Worm (Caenorhabditis elegans) whole organism, L1 larva: ENCODE measurements around the gene Y46G5A.29.

Experiments
- C04F5.9 ChIP-seq: sonication (generic microtip); optimal IDR thresholded peaks from 2 replicates; lab custom pipeline; 2016; ENCODE audit warnings: missing genetic modification characterization, missing compliant biosample characterization
- C34B4.2 ChIP-seq: sonication (generic microtip); optimal IDR thresholded peaks from 2 replicates; lab custom pipeline; 2017; ENCODE audit warnings: mild to moderate bottlenecking, missing genetic modification characterization, missing compliant biosample characterization
- ama-1 ChIP-seq: fragments of 150-350 bp; optimal IDR thresholded peaks from 2 replicates; lab custom pipeline; 2014
- blmp-1 ChIP-seq: fragments of 150-350 bp; optimal IDR thresholded peaks from 2 replicates; lab custom pipeline; 2014; ENCODE audit warnings: missing biosample characterization, missing genetic modification characterization
- ceh-63 ChIP-seq: fragments of 200-800 bp; sonication (Bioruptor generic); optimal IDR thresholded peaks from 2 replicates; lab custom pipeline; 2018; ENCODE audit warnings: mild to moderate bottlenecking, missing genetic modification characterization, missing compliant biosample characterization
- ceh-8 ChIP-seq: fragments of 200-800 bp; sonication (Bioruptor generic); optimal IDR thresholded peaks from 2 replicates; lab custom pipeline; 2018; ENCODE audit warnings: mild to moderate bottlenecking, missing genetic modification characterization, moderate library complexity, missing compliant biosample characterization
- ceh-82 ChIP-seq, 3 experiments: fragments of 150-350 bp in 1 of 3; sonication (generic microtip) in 2 of 3; optimal IDR thresholded peaks; 2 replicates each; lab custom pipeline; 2014 to 2017; ENCODE audit warnings: missing biosample characterization in 3 of 3, missing genetic modification characterization in 3 of 3
- efl-1 ChIP-seq, 4 experiments: fragments of 150-350 bp; optimal IDR thresholded peaks in 3 of 4; peaks in 1 of 4; 1 replicate in 1 of 4; 2 replicates in 3 of 4; lab custom pipeline; 2014; ENCODE audit warnings: missing biosample characterization in 2 of 4, missing genetic modification characterization in 2 of 4, missing genetic modification reagents in 2 of 4
- efl-3 ChIP-seq: fragments of 200-800 bp; sonication (Bioruptor generic); optimal IDR thresholded peaks from 2 replicates; lab custom pipeline; 2018; ENCODE audit warnings: mild to moderate bottlenecking, missing genetic modification characterization, missing compliant biosample characterization
- egl-13 ChIP-seq: sonication (generic microtip); optimal IDR thresholded peaks from 2 replicates; lab custom pipeline; 2016; ENCODE audit warnings: missing genotype, missing genetic modification reagents, missing genetic modification characterization, missing compliant biosample characterization
- elt-2 ChIP-seq: sonication (generic microtip); optimal IDR thresholded peaks from 2 replicates; lab custom pipeline; 2016; ENCODE audit warnings: missing genetic modification characterization, mild to moderate bottlenecking, inconsistent platforms, missing compliant biosample characterization, missing genetic modification reagents
- ets-5 ChIP-seq: fragments of 200-800 bp; sonication (Bioruptor generic); IDR thresholded peaks from 2 replicates; pipeline ENCODE4 v1.3.6; 2022; ENCODE audit warnings: missing genetic modification characterization, missing compliant biosample characterization
- fkh-10 ChIP-seq: sonication (generic microtip); optimal IDR thresholded peaks from 2 replicates; lab custom pipeline; 2017; ENCODE audit warnings: missing biosample characterization, missing genetic modification reagents, missing genetic modification characterization
- fkh-8 ChIP-seq: sonication (generic microtip); optimal IDR thresholded peaks from 2 replicates; lab custom pipeline; 2016; ENCODE audit warnings: mild to moderate bottlenecking, missing genetic modification characterization, missing compliant biosample characterization
- grh-1 ChIP-seq: fragments of 200-800 bp; sonication (Bioruptor generic); IDR thresholded peaks from 2 replicates; pipeline ENCODE4 v1.3.6; 2022; ENCODE audit warnings: missing genetic modification reagents, missing genetic modification characterization, missing compliant biosample characterization
- hlh-4 ChIP-seq: sonication (generic microtip); optimal IDR thresholded peaks from 2 replicates; lab custom pipeline; 2016; ENCODE audit warnings: mild to moderate bottlenecking, missing genetic modification characterization, missing compliant biosample characterization
- jun-1 ChIP-seq: fragments of 150-350 bp; optimal IDR thresholded peaks from 2 replicates; lab custom pipeline; 2014; ENCODE audit warnings: missing biosample characterization, missing genetic modification reagents, missing genetic modification characterization
- lin-14 ChIP-seq: fragments of 200-800 bp; sonication (Bioruptor generic); optimal IDR thresholded peaks from 2 replicates; lab custom pipeline; 2018; ENCODE audit warnings: mild to moderate bottlenecking, missing genetic modification characterization, moderate library complexity, missing compliant biosample characterization
- lir-3 ChIP-seq: sonication (generic microtip); optimal IDR thresholded peaks from 2 replicates; lab custom pipeline; 2016; ENCODE audit warnings: mild to moderate bottlenecking, missing genetic modification characterization, moderate library complexity, missing compliant biosample characterization; ENCODE audit not compliant: poor library complexity
- mdl-1 ChIP-seq, 2 experiments: fragments of 150-350 bp; optimal IDR thresholded peaks; 2 replicates each; lab custom pipeline; 2014 to 2017; ENCODE audit warnings: missing biosample characterization in 2 of 2, missing genetic modification characterization in 2 of 2, inconsistent platforms in 1 of 2
- nhr-11 ChIP-seq: fragments of 150-350 bp; optimal IDR thresholded peaks from 2 replicates; lab custom pipeline; 2014; ENCODE audit warnings: missing biosample characterization, missing genetic modification characterization
- nhr-28 ChIP-seq: fragments of 150-350 bp; optimal IDR thresholded peaks from 2 replicates; lab custom pipeline; 2014; ENCODE audit warnings: missing biosample characterization, missing genetic modification characterization
- nhr-71 ChIP-seq: sonication (generic microtip); optimal IDR thresholded peaks from 2 replicates; lab custom pipeline; 2016; ENCODE audit warnings: mild to moderate bottlenecking, missing genetic modification characterization, moderate library complexity, missing compliant biosample characterization
- nhr-77 ChIP-seq: fragments of 150-350 bp; optimal IDR thresholded peaks from 2 replicates; lab custom pipeline; 2014; ENCODE audit warnings: missing biosample characterization, missing genetic modification characterization
- nhr-84 ChIP-seq: sonication (generic microtip); optimal IDR thresholded peaks from 2 replicates; lab custom pipeline; 2017; ENCODE audit warnings: missing biosample characterization, missing genetic modification characterization
- pax-3 ChIP-seq: fragments of 200-800 bp; sonication (Bioruptor generic); optimal IDR thresholded peaks from 2 replicates; lab custom pipeline; 2018; ENCODE audit warnings: mild to moderate bottlenecking, missing genetic modification characterization, moderate library complexity, missing compliant biosample characterization
- pqm-1 ChIP-seq: sonication (generic microtip); optimal IDR thresholded peaks from 3 replicates; lab custom pipeline; 2017; ENCODE audit warnings: missing biosample characterization, missing genetic modification characterization
- tlp-1 ChIP-seq: fragments of 150-350 bp; optimal IDR thresholded peaks from 2 replicates; lab custom pipeline; 2014; ENCODE audit warnings: missing biosample characterization, missing genetic modification characterization
- unc-30 ChIP-seq: sonication (generic microtip); optimal IDR thresholded peaks from 2 replicates; lab custom pipeline; 2017; ENCODE audit warnings: missing biosample characterization, missing genetic modification characterization
- zag-1 ChIP-seq: fragments of 150-350 bp; optimal IDR thresholded peaks from 2 replicates; lab custom pipeline; 2014; ENCODE audit warnings: missing biosample characterization, missing genetic modification characterization
- ztf-11 ChIP-seq, 2 experiments: sonication (generic microtip); optimal IDR thresholded peaks; 2 replicates each; lab custom pipeline; 2016 to 2017; ENCODE audit warnings: missing genetic modification characterization in 2 of 2, missing biosample characterization in 1 of 2, missing compliant biosample characterization in 1 of 2

Y46G5A.29 gene

DNA sequence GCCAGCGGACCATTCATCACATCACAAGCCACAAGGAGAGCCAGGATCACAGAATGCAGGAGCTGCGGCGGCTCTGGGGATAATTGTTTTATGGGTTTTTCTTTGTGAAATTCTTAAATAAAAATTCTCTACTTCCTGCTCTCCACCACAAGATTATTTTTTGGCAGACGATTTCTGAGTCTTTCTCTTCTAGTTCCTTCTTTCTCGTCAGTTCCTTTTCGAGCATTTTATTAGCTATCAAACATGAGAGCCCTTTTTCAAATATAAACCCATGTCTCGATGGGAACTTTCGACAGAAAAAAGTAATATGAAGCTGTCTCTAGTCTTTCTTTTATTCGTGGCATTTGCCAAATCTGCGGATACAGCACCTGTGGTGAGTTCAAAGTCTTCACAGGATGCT lies 32.5 kb downstream of the Y46G5A.29 start, which contains the start of gene F35C5.3:
Gene F35C5.3 (plus strand): TSS at position 301 of the 400 bp plus-strand sequence.
- TF ChIP-seq grh-1 (no peak), ets-5 (GFP tag; lab: Robert Waterston, UW) (no peak), C34B4.2 (no peak), nhr-84 (tag; lab: Kevin White, UChicago) (no peak), zag-1 (tag; lab: Kevin White, UChicago) (no peak), mdl-1 (tag; optimal IDR thresholded peaks at IDR 0.05; lab: Kevin White, UChicago) (no peak), unc-30 (tag; lab: Kevin White, UChicago) (no peak), fkh-10 (GFP tag; lab: Kevin White, UChicago) (no peak), ama-1 (lab: Kevin White, UChicago) (no peak), C04F5.9 (tag; lab: Kevin White, UChicago) (no peak), lir-3 (tag; lab: Kevin White, UChicago) (no peak), nhr-77 (tag; lab: Kevin White, UChicago) (no peak), nhr-71 (tag; lab: Kevin White, UChicago) (no peak), nhr-11 (tag; lab: Kevin White, UChicago) (no peak), blmp-1 (tag; lab: Kevin White, UChicago) (no peak), ceh-63 (GFP tag; lab: Kevin White, UChicago) (no peak), ceh-8 (GFP tag; lab: Kevin White, UChicago) (no peak), hlh-4 (no peak)

DNA sequence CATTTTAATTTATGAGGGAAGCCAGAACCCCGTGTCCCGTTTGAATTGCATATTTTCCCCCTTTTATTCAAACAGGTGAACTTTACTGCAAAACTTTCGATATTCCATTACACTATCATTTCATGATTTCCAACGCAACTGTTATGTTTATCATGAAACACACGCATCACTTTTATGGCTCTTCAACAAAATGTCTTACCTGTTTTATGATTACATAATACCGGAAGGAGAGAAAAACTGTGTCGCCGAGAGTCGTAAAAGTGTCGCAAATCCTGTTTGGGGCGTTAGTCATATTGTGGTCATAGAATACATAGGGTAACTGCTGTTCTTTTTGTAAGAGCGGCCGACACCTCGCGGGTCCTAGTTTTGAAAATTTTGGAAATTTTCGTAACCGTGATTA lies 36.4 kb downstream of the Y46G5A.29 start:
- no peak for TF ChIP-seq lin-14 (GFP tag; lab: Kevin White, UChicago)
- peak; percentile 14 for TF ChIP-seq elt-2 (tag; lab: Kevin White, UChicago)

DNA sequence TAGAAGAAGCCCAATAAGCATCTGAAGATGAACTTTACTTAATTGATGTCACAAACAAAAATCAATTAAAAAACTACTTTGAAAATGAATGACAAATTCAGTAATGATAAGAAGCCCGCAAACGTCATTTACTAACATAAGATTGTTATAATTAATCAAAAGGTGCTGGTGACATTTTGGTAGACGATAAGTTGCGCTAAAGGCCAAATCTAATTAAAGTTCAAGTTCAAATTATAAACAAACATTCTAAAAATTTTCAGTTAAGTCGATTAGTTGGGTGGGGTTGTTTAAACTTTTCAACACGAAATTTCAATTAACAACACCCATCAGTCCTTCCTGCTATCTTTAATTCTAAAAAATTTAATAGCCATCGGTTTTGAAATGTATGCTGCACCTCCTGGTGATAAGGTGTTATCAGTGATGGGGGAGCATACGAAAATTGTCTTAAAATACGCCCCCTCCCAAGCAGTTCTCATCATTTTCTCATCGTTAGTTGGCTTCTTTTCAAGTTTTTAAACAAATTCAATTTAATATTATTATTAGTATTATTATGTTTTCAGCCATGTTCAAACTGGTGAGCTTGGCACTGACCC lies 39.2 kb downstream of the Y46G5A.29 start, which contains the start of the genes clec-62 and clec-63:
Gene clec-62 (minus strand): TSS at position 51 of the 593 bp plus-strand sequence.
Gene clec-63 (plus strand): TSS at position 561 of the 593 bp plus-strand sequence.
- TF ChIP-seq pqm-1 (tag; lab: Kevin White, UChicago): peak; percentile 35
- peak; percentile 81 for TF ChIP-seq elt-2 (tag; lab: Kevin White, UChicago)
- TF ChIP-seq pax-3 (tag; lab: Kevin White, UChicago): peak; percentile 21
- no peak for TF ChIP-seq fkh-8
- TF ChIP-seq nhr-84 (tag; lab: Kevin White, UChicago): no peak
- no peak for TF ChIP-seq ceh-82 (tag; optimal IDR thresholded peaks at IDR 0.05; lab: Kevin White, UChicago)
- no peak for TF ChIP-seq jun-1 (tag; lab: Kevin White, UChicago)
- peak; percentile 55 for TF ChIP-seq tlp-1 (tag; lab: Kevin White, UChicago)
- no peak for TF ChIP-seq blmp-1 (tag; lab: Kevin White, UChicago)
- no peak for TF ChIP-seq nhr-28 (tag; lab: Kevin White, UChicago)

DNA sequence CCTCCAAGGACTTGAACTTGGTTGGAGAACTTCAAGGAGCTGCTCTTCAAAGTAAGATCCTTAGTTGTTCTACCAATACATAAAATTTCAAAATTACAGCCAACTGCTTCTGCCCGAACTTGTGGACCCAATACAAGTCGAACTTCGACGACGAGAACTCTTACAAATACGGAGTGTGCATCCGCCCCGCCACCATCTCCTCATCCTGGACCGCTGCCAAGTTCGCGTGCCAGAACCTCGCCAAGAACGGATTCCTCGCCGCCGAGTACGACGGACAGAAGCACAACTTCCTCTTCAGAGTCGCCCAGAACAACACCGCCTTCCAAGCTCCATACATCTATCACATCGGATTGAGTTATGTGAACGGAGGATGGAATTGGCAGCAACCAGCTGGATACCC lies 40.7 kb downstream of the Y46G5A.29 start:
- no peak for TF ChIP-seq ztf-11 (tag; optimal IDR thresholded peaks at IDR 0.05; lab: Kevin White, UChicago)

DNA sequence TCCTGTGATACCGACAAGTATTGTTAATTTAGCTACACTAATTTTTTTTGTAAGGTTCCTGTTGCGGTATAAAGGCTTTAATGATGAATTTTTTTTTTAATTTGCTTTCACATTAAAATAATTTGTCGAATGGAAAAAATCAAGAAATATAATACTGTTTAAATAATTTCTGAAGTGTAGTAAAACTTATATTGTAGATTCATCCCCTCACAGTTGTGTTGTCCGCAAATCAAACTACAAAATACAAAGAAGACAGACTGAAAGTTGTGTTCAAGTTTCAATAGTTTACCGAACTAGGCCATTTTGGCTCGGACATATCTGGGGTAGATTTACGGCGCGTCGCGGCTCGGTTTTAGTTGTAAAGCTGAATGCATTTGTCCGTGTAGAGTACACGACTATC lies 41.4 kb downstream of the Y46G5A.29 start:
- TF ChIP-seq efl-1 (optimal IDR thresholded peaks at IDR 0.05; lab: Kevin White, UChicago) (no peak), efl-1 (GFP tag; optimal IDR thresholded peaks at IDR 0.05 in 1 of 2; lab: Kevin White, UChicago) (peak in 1 of 2 experiments; percentile 69), egl-13 (tag; lab: Kevin White, UChicago) (no peak)

ce11 chrII:12897942-12898341 lies 41.9 kb downstream of the Y46G5A.29 start, which contains the start of gene clec-64:
Gene clec-64 (plus strand): TSS chrII:12898242.
- no peak for TF ChIP-seq efl-3
